Fruit fly (Drosophila melanogaster): Measurements from ENCODE around the gene CG34299.
A peak's percentile ranks its signal among the peaks of the same experiment; 100 is the strongest.

The CG34299 gene

dm6 chr3R:30280312-30280711 is 30.9 kb downstream of the CG34299 start (continued):
- TF ChIP-seq row (GFP tag; IDR thresholded peaks at IDR 0.05) (peak; percentile 31; the same call in 2 of the 3 replicates), ssp (GFP tag; IDR thresholded peaks at IDR 0.05) (no peak), Sry-δ (GFP tag; optimal IDR thresholded peaks at IDR 0.05) (no peak), CG16863 (GFP tag; optimal IDR thresholded peaks at IDR 0.05) (peak; percentile 3), CG2712 (tag; optimal IDR thresholded peaks at IDR 0.05) (peak; percentile 31), Pdp1 (GFP tag; optimal IDR thresholded peaks at IDR 0.05) (peak in 1 of 2 experiments; percentile 68), sisA (GFP tag; IDR thresholded peaks at IDR 0.05) (no peak), ara (GFP tag; IDR thresholded peaks at IDR 0.05) (0 out of 2 replicates have a peak, but pooled peaks have one; percentile 41), grau (tag; optimal IDR thresholded peaks at IDR 0.05) (peak; percentile 30), Vsx1 (GFP tag; optimal IDR thresholded peaks at IDR 0.05) (no peak), CG11093 (GFP tag; IDR thresholded peaks at IDR 0.05) (no peak), HLH54F (GFP tag; optimal IDR thresholded peaks at IDR 0.05) (peak; percentile 32), Drgx (GFP tag; IDR thresholded peaks at IDR 0.05) (peak; percentile 42), Doc2 (GFP tag; IDR thresholded peaks at IDR 0.05) (no peak), CG2678 (tag; optimal IDR thresholded peaks at IDR 0.05) (peak; percentile 49), H2.0 (GFP tag; IDR thresholded peaks at IDR 0.05) (peak; percentile 37; the same call in 1 of the 2 replicates), CG15073 (GFP tag; optimal IDR thresholded peaks at IDR 0.05) (no peak), NFAT (GFP tag; IDR thresholded peaks at IDR 0.05) (0 out of 2 replicates have a peak, but pooled peaks have one; percentile 21), CG18599 (GFP tag; optimal IDR thresholded peaks at IDR 0.05) (peak; percentile 30), ac (GFP tag; optimal IDR thresholded peaks at IDR 0.05) (no peak), CHES-1-like (GFP tag; optimal IDR thresholded peaks at IDR 0.05) (no peak), tgo (GFP tag; IDR thresholded peaks at IDR 0.05) (peak; percentile 27; the same call in 1 of the 3 replicates), CG1603 (tag; optimal IDR thresholded peaks at IDR 0.05) (peak; percentile 26), zfh2 (GFP tag; optimal IDR thresholded peaks at IDR 0.05) (peak; percentile 52), CG6689 (GFP tag; IDR thresholded peaks at IDR 0.05) (peak; percentile 34; the same call in 1 of the 2 replicates), CG18476 (GFP tag; optimal IDR thresholded peaks at IDR 0.05) (no peak), CG3281 (GFP tag; optimal IDR thresholded peaks at IDR 0.05) (peak; percentile 28), Hmr (GFP tag; optimal IDR thresholded peaks at IDR 0.05) (peak; percentile 26), wek (GFP tag; optimal IDR thresholded peaks at IDR 0.05) (no peak), CG9932 (GFP tag; IDR thresholded peaks at IDR 0.05) (peak; percentile 12; the same call in 1 of the 2 replicates), zen (tag; optimal IDR thresholded peaks at IDR 0.05) (no peak), CG7839 (tag; optimal IDR thresholded peaks at IDR 0.05) (peak; percentile 42), fd96Cb (tag; optimal IDR thresholded peaks at IDR 0.05) (no peak), corto (GFP tag; optimal IDR thresholded peaks at IDR 0.05) (peak; percentile 17), pros (GFP tag; optimal IDR thresholded peaks at IDR 0.05) (no peak), CG6175 (GFP tag; IDR thresholded peaks at IDR 0.05) (no peak), sna (GFP tag; IDR thresholded peaks at IDR 0.05; ENCODE audit: partially characterized antibody) (no peak), pum (GFP tag; optimal IDR thresholded peaks at IDR 0.05) (no peak), CG18619 (GFP tag; optimal IDR thresholded peaks at IDR 0.05) (peak; percentile 4), al (GFP tag; IDR thresholded peaks at IDR 0.05) (peak; percentile 36; the same call in 1 of the 2 replicates), Dp (GFP tag; optimal IDR thresholded peaks at IDR 0.05) (no peak), CG17328 (GFP tag; IDR thresholded peaks at IDR 0.05) (peak; percentile 43), sob (GFP tag; IDR thresholded peaks at IDR 0.05) (peak; percentile 47; the same call in 1 of the 2 replicates), CG8924 (tag; optimal IDR thresholded peaks at IDR 0.05) (peak; percentile 29), lab (GFP tag; optimal IDR thresholded peaks at IDR 0.05) (peak; percentile 65), Ets65A (GFP tag) (no peak), Oli (tag; optimal IDR thresholded peaks at IDR 0.05) (no peak), chn (GFP tag; optimal IDR thresholded peaks at IDR 0.05) (no peak), btn (GFP tag; optimal IDR thresholded peaks at IDR 0.05) (no peak), en (GFP tag; optimal IDR thresholded peaks at IDR 0.05) (no peak), CG4424 (GFP tag; optimal IDR thresholded peaks at IDR 0.05) (peak; percentile 5)

Measured in whole organism, embryonic.